Worm (Caenorhabditis elegans) whole organism, early embryonic: ENCODE results near the gene F42E8.1.

ENCODE experiments used
- B0310.2 ChIP-seq: sonication (generic microtip); optimal IDR thresholded peaks from 2 replicates; lab custom pipeline; 2016; ENCODE audit warnings: mild to moderate bottlenecking, missing genetic modification characterization, missing compliant biosample characterization
- ama-1 ChIP-seq: fragments of 150-350 bp; optimal IDR thresholded peaks from 2 replicates; lab custom pipeline; 2014
- ceh-36 ChIP-seq: sonication (generic microtip); optimal IDR thresholded peaks from 2 replicates; lab custom pipeline; 2016; ENCODE audit warnings: missing genetic modification characterization, inconsistent platforms, missing compliant biosample characterization
- ets-7 ChIP-seq: sonication (generic microtip); optimal IDR thresholded peaks from 2 replicates; lab custom pipeline; 2016; ENCODE audit warnings: missing genotype, missing genetic modification characterization, missing compliant biosample characterization
- hmbx-1 ChIP-seq: sonication (generic microtip); optimal IDR thresholded peaks from 2 replicates; lab custom pipeline; 2016; ENCODE audit warnings: mild to moderate bottlenecking, missing genetic modification characterization, missing compliant biosample characterization
- hmg-4 ChIP-seq: fragments of 200-800 bp; sonication (Bioruptor generic); optimal IDR thresholded peaks from 2 replicates; lab custom pipeline; 2018; ENCODE audit warnings: mild to moderate bottlenecking, missing genetic modification characterization, missing compliant biosample characterization
- pes-1 ChIP-seq: fragments of 200-800 bp; sonication (Bioruptor generic); IDR thresholded peaks from 2 replicates; pipeline ENCODE4 v1.3.6; 2022; ENCODE audit warnings: missing genetic modification reagents, missing genetic modification characterization, missing compliant biosample characterization
- scrt-1 ChIP-seq: fragments of 200-800 bp; sonication (Bioruptor generic); IDR thresholded peaks from 2 replicates; pipeline ENCODE4 v1.3.6; 2022; ENCODE audit warnings: missing genetic modification characterization, missing compliant biosample characterization
- tbx-37 ChIP-seq: fragments of 200-800 bp; sonication (Bioruptor generic); conservative IDR thresholded peaks from 2 replicates; pipeline ENCODE4 v1.3.6; 2022; ENCODE audit warnings: missing genetic modification reagents, missing genetic modification characterization, missing compliant biosample characterization

- TF ChIP-seq tbx-37 (GFP tag; lab: Robert Waterston, UW): no peak
- no peak for TF ChIP-seq ets-7 (tag; lab: Kevin White, UChicago)
- TF ChIP-seq B0310.2: no peak
- no peak for TF ChIP-seq ama-1 (lab: Kevin White, UChicago)
- no peak for TF ChIP-seq hmbx-1 (tag; lab: Kevin White, UChicago)
- TF ChIP-seq pes-1 (GFP tag; lab: Robert Waterston, UW): no peak
- no peak for TF ChIP-seq ceh-36
- TF ChIP-seq scrt-1 (GFP tag; lab: Robert Waterston, UW): no peak
- no peak for TF ChIP-seq hmg-4
These were observed 19.3 kb downstream of the F42E8.1 start for ce11 chrV:13081197-13081747.
